Worm (Caenorhabditis elegans) whole organism, L3 larva: ENCODE results near the gene sri-33.

Source experiments
- aly-2 ChIP-seq: fragments of 150-350 bp; optimal IDR thresholded peaks from 2 replicates; lab custom pipeline; 2014; ENCODE audit warnings: missing biosample characterization, missing genetic modification characterization
- ceh-28 ChIP-seq: fragments of 150-350 bp; optimal IDR thresholded peaks from 2 replicates; lab custom pipeline; 2014; ENCODE audit warnings: missing biosample characterization, missing genetic modification reagents, missing genetic modification characterization
- ceh-82 ChIP-seq: fragments of 150-350 bp; optimal IDR thresholded peaks from 2 replicates; lab custom pipeline; 2014; ENCODE audit warnings: missing biosample characterization, missing genetic modification characterization
- egl-27 ChIP-seq: sonication (generic microtip); optimal IDR thresholded peaks from 4 replicates; lab custom pipeline; 2017; ENCODE audit warnings: missing biosample characterization, missing genetic modification reagents, missing genetic modification characterization
- jun-1 ChIP-seq: fragments of 150-350 bp; optimal IDR thresholded peaks from 2 replicates; lab custom pipeline; 2014; ENCODE audit warnings: missing biosample characterization, missing genetic modification reagents, missing genetic modification characterization
- mdl-1 ChIP-seq: fragments of 150-350 bp; optimal IDR thresholded peaks from 2 replicates; lab custom pipeline; 2014; ENCODE audit warnings: missing biosample characterization, missing genetic modification characterization
- nhr-237 ChIP-seq: fragments of 150-350 bp; optimal IDR thresholded peaks from 2 replicates; lab custom pipeline; 2014; ENCODE audit warnings: missing biosample characterization, missing genetic modification characterization
- skn-1 ChIP-seq: fragments of 150-350 bp; optimal IDR thresholded peaks from 2 replicates; lab custom pipeline; 2014; ENCODE audit warnings: missing biosample characterization, missing genetic modification characterization
- tbx-2 ChIP-seq: sonication (generic microtip); optimal IDR thresholded peaks from 2 replicates; lab custom pipeline; 2016; ENCODE audit warnings: mild to moderate bottlenecking, missing genetic modification characterization, missing compliant biosample characterization
- unc-62 ChIP-seq: fragments of 150-350 bp; sonication (generic microtip); optimal IDR thresholded peaks from 4 replicates; lab custom pipeline; 2014; ENCODE audit warnings: missing biosample characterization, missing genetic modification reagents, missing genetic modification characterization
- zag-1 ChIP-seq: fragments of 150-350 bp; optimal IDR thresholded peaks from 2 replicates; lab custom pipeline; 2014; ENCODE audit warnings: missing biosample characterization, missing genetic modification characterization

ce11 chrII:3145842-3146241 is 10.8 kb downstream of the sri-33 start, which contains the start of gene T10D4.15:
- TF ChIP-seq ceh-28 (tag; lab: Kevin White, UChicago) = no peak
- TF ChIP-seq aly-2 = no peak
- no peak for TF ChIP-seq nhr-237 (tag; lab: Kevin White, UChicago)
- TF ChIP-seq mdl-1 (tag; lab: Kevin White, UChicago) = no peak
- TF ChIP-seq skn-1 (tag; lab: Kevin White, UChicago) = no peak
- TF ChIP-seq tbx-2 (tag; lab: Kevin White, UChicago) = no peak
- TF ChIP-seq ceh-82 (tag; lab: Kevin White, UChicago) = no peak
- no peak for TF ChIP-seq egl-27 (tag; lab: Kevin White, UChicago)
- TF ChIP-seq unc-62 (GFP tag; lab: Kevin White, UChicago) = no peak
- TF ChIP-seq zag-1 (tag; lab: Kevin White, UChicago) = no peak
- TF ChIP-seq jun-1 = no peak
